Worm (Caenorhabditis elegans) whole organism, midembryonic: Measurements from ENCODE around the gene folt-3.

Experiments used
- T22C8.4 ChIP-seq: fragments of 200-800 bp; sonication (Bioruptor generic); IDR thresholded peaks from 2 replicates; pipeline ENCODE4 v1.3.6; 2022; ENCODE audit warnings: missing genetic modification characterization, missing compliant biosample characterization
- cog-1 ChIP-seq: sonication (generic microtip); optimal IDR thresholded peaks from 2 replicates; lab custom pipeline; 2016; ENCODE audit warnings: missing genetic modification characterization, missing compliant biosample characterization
- flt-1 ChIP-seq: fragments of 200-800 bp; sonication (Bioruptor generic); IDR thresholded peaks from 2 replicates; pipeline ENCODE4 v1.3.6; 2022; ENCODE audit warnings: missing genetic modification characterization, missing compliant biosample characterization
- klf-2 ChIP-seq: fragments of 200-800 bp; sonication (Bioruptor generic); conservative IDR thresholded peaks from 2 replicates; pipeline ENCODE4 v1.3.6; 2022; ENCODE audit warnings: missing genetic modification reagents, missing genetic modification characterization, missing compliant biosample characterization
- med-1 ChIP-seq: sonication (generic microtip); optimal IDR thresholded peaks from 2 replicates; lab custom pipeline; 2017; ENCODE audit warnings: missing genetic modification characterization, mild to moderate bottlenecking, missing compliant biosample characterization, antibody characterized with exemption, missing genetic modification reagents; ENCODE audit not compliant: insufficient read depth
- ztf-29 ChIP-seq: fragments of 200-800 bp; sonication (Bioruptor generic); IDR thresholded peaks from 2 replicates; pipeline ENCODE4 v1.3.6; 2022; ENCODE audit warnings: missing genetic modification reagents, missing genetic modification characterization, missing compliant biosample characterization

ce11 chrV:7639356-7639755, 29.8 kb upstream of the folt-3 start:
- TF ChIP-seq T22C8.4 (GFP tag; lab: Robert Waterston, UW) (no peak), klf-2 (GFP tag; lab: Robert Waterston, UW) (no peak), flt-1 (no peak), med-1 (GFP tag; lab: Kevin White, UChicago) (no peak), ztf-29 (GFP tag; lab: Robert Waterston, UW) (no peak), cog-1 (no peak)
